Worm (Caenorhabditis elegans): ENCODE measurements around the gene W02B12.16.

- TF ChIP-seq W03F9.2 (tag; optimal IDR thresholded peaks at IDR 0.05) (no peak), him-1 (tag; optimal IDR thresholded peaks at IDR 0.05) (no peak)
Measured at ce11 chrII:11479076-11479475, 2.8 kb upstream of the W02B12.16 start, which contains the start of gene W02B12.12.

Measured in whole organism, L4/young adult.